Worm (Caenorhabditis elegans): ENCODE data around the gene srsx-21.

The srsx-21 gene

DNA sequence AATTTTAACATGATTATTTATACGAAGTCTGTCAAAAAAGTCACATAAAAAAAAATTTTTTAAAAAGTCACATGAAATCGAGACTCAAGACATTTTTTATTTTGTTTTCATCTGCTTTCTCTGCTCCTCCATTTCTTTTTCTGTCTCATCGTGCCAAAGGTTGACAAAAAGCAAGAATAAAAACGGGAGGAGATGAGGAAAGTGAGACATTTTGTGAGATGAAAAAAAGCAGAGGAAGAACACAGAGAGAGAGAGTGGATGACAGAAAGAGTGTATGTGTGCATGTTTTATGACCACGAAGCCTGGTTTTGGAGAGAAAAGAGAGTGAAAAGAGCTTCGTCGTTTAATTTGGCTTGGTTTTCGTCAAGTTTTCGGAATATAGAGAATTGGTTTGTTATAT, 16.0 kb downstream of the srsx-21 start:
- TF ChIP-seq unc-42 (tag; optimal IDR thresholded peaks at IDR 0.05) (no peak), npax-4 (tag; optimal IDR thresholded peaks at IDR 0.05) (no peak), C08G9.2 (tag; optimal IDR thresholded peaks at IDR 0.05) (no peak), nhr-232 (tag; optimal IDR thresholded peaks at IDR 0.05) (no peak), ets-4 (tag; optimal IDR thresholded peaks at IDR 0.05) (no peak), nhr-11 (tag; optimal IDR thresholded peaks at IDR 0.05) (no peak), hlh-15 (tag; optimal IDR thresholded peaks at IDR 0.05) (no peak), unc-3 (GFP tag; conservative IDR thresholded peaks at IDR 0.05) (no peak), unc-3 (tag; optimal IDR thresholded peaks at IDR 0.05) (no peak), pqm-1 (tag; optimal IDR thresholded peaks at IDR 0.05) (no peak), dmd-4 (tag; optimal IDR thresholded peaks at IDR 0.05; ENCODE audit: borderline replicate concordance) (no peak), odd-2 (tag; optimal IDR thresholded peaks at IDR 0.05) (no peak), hlh-6 (tag; optimal IDR thresholded peaks at IDR 0.05) (no peak), ceh-6 (GFP tag; optimal IDR thresholded peaks at IDR 0.05) (no peak)

DNA sequence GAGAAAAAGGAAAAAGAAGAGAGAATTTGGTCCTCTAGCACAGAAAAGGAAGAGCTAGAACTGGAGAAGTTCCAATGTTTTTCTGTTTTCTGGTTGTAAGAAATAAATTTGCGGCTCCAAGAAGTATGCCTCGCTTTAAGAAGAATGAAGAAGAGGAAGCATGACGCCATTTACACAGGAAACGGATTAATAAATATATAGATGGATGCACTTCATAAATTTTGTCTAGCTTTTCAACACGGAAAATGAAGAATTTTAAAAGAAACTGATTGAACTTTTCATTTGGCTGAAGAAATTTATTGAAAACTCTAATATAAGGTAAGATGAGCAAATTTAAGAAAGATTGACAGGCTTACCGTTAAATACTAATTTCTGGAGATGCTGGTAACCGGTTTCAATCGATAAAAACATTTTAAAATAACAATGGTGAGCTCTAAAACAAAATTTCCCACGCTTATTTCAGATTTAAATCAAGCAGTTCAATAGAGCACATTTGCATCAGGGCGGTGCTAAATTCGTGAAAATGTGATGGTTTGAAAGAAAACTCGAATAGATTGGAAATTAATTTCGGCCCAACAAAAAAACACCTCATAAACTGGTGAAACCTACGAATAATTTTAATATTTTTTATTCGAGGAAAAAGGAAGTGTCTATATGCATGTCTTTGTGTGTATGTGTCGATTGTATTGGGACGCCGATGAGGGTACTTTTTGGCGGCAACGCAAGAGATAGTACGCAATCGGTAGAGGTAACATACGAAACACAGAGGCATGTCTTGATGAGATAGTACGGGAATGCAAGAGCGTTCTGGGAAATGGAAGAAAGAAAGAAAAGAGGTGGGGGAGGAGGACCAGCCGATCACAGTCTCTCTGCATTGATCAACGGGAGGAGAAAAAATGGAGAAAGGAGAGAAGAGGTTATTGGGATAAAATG, 18.4 kb downstream of the srsx-21 start:
- TF ChIP-seq ceh-31 (tag; optimal IDR thresholded peaks at IDR 0.05) (peak; percentile 21), tbx-2 (tag; optimal IDR thresholded peaks at IDR 0.05) (peak; percentile 24), ceh-6 (GFP tag; optimal IDR thresholded peaks at IDR 0.05) (no peak), sox-2 (GFP tag; IDR thresholded peaks at IDR 0.05) (no peak), syd-9 (tag; optimal IDR thresholded peaks at IDR 0.05) (no peak), pha-2 (tag; optimal IDR thresholded peaks at IDR 0.05) (peak; percentile 12), madf-2 (tag; optimal IDR thresholded peaks at IDR 0.05) (no peak), pros-1 (tag; optimal IDR thresholded peaks at IDR 0.05) (peak; percentile 32), ref-2 (tag; optimal IDR thresholded peaks at IDR 0.05) (peak; percentile 31), C08G9.2 (tag; optimal IDR thresholded peaks at IDR 0.05) (peak; percentile 1), ceh-18 (tag; optimal IDR thresholded peaks at IDR 0.05) (peak; percentile 18), nfya-1 (tag; optimal IDR thresholded peaks at IDR 0.05) (peak; percentile 23), elt-2 (tag; optimal IDR thresholded peaks at IDR 0.05) (peak; percentile 3)

- TF ChIP-seq lin-11 (tag; optimal IDR thresholded peaks at IDR 0.05) (no peak), ttx-3 (tag; optimal IDR thresholded peaks at IDR 0.05) (no peak), ceh-14 (tag; optimal IDR thresholded peaks at IDR 0.05) (no peak), ref-2 (tag; optimal IDR thresholded peaks at IDR 0.05) (no peak), ets-4 (tag; optimal IDR thresholded peaks at IDR 0.05) (no peak), dmd-4 (tag; optimal IDR thresholded peaks at IDR 0.05; ENCODE audit: borderline replicate concordance) (no peak), sox-2 (GFP tag; IDR thresholded peaks at IDR 0.05) (no peak), sox-4 (tag; optimal IDR thresholded peaks at IDR 0.05) (no peak), eyg-1 (tag; optimal IDR thresholded peaks at IDR 0.05) (no peak), ceh-24 (tag; optimal IDR thresholded peaks at IDR 0.05) (no peak), unc-55 (GFP tag; optimal IDR thresholded peaks at IDR 0.05) (no peak)
Measured at ce11 chrV:9856978-9857377, 19.2 kb downstream of the srsx-21 start.

- TF ChIP-seq elt-4 (tag; optimal IDR thresholded peaks at IDR 0.05) (no peak), fkh-6 (tag; optimal IDR thresholded peaks at IDR 0.05) (no peak), unc-86 (tag; optimal IDR thresholded peaks at IDR 0.05) (no peak), nfya-1 (tag; optimal IDR thresholded peaks at IDR 0.05) (no peak), ets-4 (tag; optimal IDR thresholded peaks at IDR 0.05) (no peak), syd-9 (tag; optimal IDR thresholded peaks at IDR 0.05) (no peak), ceh-6 (GFP tag; optimal IDR thresholded peaks at IDR 0.05) (no peak), hlh-8 (tag; optimal IDR thresholded peaks at IDR 0.05) (no peak), odd-2 (tag; optimal IDR thresholded peaks at IDR 0.05) (no peak), sox-4 (tag; optimal IDR thresholded peaks at IDR 0.05) (no peak), gmeb-2 (tag; optimal IDR thresholded peaks at IDR 0.05) (no peak), unc-42 (tag; optimal IDR thresholded peaks at IDR 0.05) (no peak), rnt-1 (tag; optimal IDR thresholded peaks at IDR 0.05) (no peak)
Measured at ce11 chrV:9859863-9860262, 22.1 kb downstream of the srsx-21 start, which contains the start of gene lsy-12. Gene lsy-12, minus strand, starts transcription at chrV:9859963.
